Worm (Caenorhabditis elegans): Measurements from ENCODE around the gene ttr-23.

ttr-23 gene

DNA sequence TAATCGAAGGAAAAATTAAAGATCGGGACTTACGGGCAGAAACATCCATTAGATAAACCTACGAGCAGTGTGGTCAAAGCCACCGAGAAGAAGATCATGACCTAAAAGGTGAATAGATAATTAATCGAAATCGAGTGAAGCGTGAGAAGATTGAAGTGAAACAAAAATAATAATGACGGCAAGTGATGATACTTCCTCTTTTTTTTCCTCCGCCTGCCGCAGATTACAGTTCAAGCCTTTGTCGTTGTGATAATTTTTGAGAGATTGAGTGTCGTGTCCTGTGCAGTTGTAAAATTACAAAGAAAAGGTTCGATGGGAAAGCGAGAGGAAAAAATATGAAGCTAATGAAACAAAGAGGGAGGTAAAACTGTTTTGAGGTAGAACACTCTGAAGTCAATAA, 2.8 kb upstream of the ttr-23 start, which contains the start of gene T21C9.9:
Gene T21C9.9 (minus strand): TSS at position 101 of the 400 bp plus-strand sequence.
- TF ChIP-seq blmp-1 (tag; optimal IDR thresholded peaks at IDR 0.05) (no peak), mep-1 (tag; optimal IDR thresholded peaks at IDR 0.05) (no peak), pax-3 (tag; optimal IDR thresholded peaks at IDR 0.05) (no peak)

DNA sequence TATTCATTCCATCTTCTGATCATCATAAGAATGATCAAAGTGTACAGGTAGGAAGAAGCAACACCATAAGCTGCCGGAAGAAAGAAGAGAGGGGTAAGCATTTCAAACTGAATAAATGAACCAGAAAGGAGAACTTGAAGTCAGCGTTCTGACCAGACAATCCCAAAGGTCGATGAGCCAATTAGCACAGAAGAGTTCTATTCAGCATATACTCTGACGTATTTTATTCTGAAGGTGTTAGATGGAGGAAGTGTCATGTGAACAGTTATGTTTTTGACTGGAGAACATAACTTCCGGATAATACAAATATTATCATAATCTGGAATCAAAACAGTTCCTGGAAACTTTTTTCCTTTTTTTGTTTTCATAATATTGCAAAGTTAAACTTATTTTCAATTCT, 966 bp downstream of the ttr-23 start, which contains the start of gene srg-32:
Gene srg-32 (minus strand): TSS at position 101 of the 400 bp plus-strand sequence.
- no peak for TF ChIP-seq tbx-2 (tag; optimal IDR thresholded peaks at IDR 0.05)
- no peak for TF ChIP-seq snu-23 (GFP tag; optimal IDR thresholded peaks at IDR 0.05)
- TF ChIP-seq nhr-11 (tag; optimal IDR thresholded peaks at IDR 0.05), result no peak
- TF ChIP-seq zip-4 (GFP tag; optimal IDR thresholded peaks at IDR 0.05), result no peak
- TF ChIP-seq fkh-10 (GFP tag; optimal IDR thresholded peaks at IDR 0.05), result no peak
- TF ChIP-seq ztf-4 (tag; optimal IDR thresholded peaks at IDR 0.05), result no peak
- TF ChIP-seq mdl-1 (tag; optimal IDR thresholded peaks at IDR 0.05), result no peak
- no peak for TF ChIP-seq egl-27 (tag; optimal IDR thresholded peaks at IDR 0.05)
- TF ChIP-seq C16A3.4 (tag; optimal IDR thresholded peaks at IDR 0.05), result no peak
- TF ChIP-seq lin-15B (tag; optimal IDR thresholded peaks at IDR 0.05), result no peak
- no peak for TF ChIP-seq hlh-17 (GFP tag; optimal IDR thresholded peaks at IDR 0.05; ENCODE audit: borderline replicate concordance)
- no peak for TF ChIP-seq unc-62 (GFP tag; optimal IDR thresholded peaks at IDR 0.05)
- TF ChIP-seq C34B4.2 (tag; optimal IDR thresholded peaks at IDR 0.05), result no peak
- TF ChIP-seq pag-3 (tag; optimal IDR thresholded peaks at IDR 0.05; ENCODE audit: borderline replicate concordance, insufficient read depth), result no peak
- TF ChIP-seq efl-1 (optimal IDR thresholded peaks at IDR 0.05), result no peak
- no peak for TF ChIP-seq efl-1 (GFP tag; optimal IDR thresholded peaks at IDR 0.05 in 1 of 2)
- TF ChIP-seq fkh-8 (tag; optimal IDR thresholded peaks at IDR 0.05), result no peak

DNA sequence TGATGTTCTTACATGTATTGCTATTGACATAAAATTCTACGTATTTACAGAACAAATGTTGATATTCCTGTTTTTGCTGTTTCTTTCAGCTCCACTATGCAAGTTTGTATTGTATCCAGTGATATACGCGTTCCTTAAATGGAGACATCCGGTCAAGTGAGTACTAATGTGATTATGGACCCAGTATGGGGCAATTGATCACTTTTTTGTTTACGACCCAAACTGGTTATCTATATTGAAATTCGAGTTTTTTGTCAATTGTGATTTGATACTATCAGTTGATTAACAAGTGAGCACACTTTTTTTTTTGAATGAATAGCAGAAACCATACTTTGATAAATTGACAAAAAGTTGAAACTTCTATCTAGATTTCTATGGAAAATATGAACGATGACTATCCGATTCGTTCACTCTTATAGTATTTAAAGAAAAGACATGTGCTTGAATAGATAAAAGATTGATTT, 7.8 kb downstream of the ttr-23 start, which contains the start of gene T21C9.6:
Gene T21C9.6 (plus strand): TSS at position 51 of the 464 bp plus-strand sequence.
- TF ChIP-seq elt-2 (tag; optimal IDR thresholded peaks at IDR 0.05) (peak; percentile 25), ceh-63 (GFP tag; optimal IDR thresholded peaks at IDR 0.05) (no peak), tlp-1 (tag; optimal IDR thresholded peaks at IDR 0.05) (no peak), rnt-1 (tag; optimal IDR thresholded peaks at IDR 0.05) (no peak)

DNA sequence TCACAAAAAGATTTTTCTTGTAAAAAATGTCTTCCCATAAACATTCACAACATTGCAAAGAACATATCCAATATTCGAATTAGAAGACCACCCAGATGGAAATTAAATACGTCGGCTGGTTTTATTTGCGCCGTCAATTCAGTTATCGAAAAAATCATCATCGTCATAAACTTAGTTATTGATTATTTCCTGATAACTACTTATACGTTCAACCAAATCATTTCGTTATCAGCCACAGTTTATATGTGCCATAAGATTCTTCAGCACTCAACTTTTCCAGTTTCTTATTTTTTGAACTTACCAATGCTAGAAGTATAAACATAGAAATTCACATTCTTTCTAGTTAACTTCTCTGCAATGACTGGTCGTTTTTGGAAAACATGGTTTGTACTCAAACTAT, 9.0 kb downstream of the ttr-23 start:
- TF ChIP-seq ceh-88 (GFP tag; IDR thresholded peaks at IDR 0.05) (no peak), ztf-11 (tag; optimal IDR thresholded peaks at IDR 0.05) (no peak), lin-35 (GFP tag; optimal IDR thresholded peaks at IDR 0.05) (peak in 1 of 2 experiments; percentile 9), tlp-1 (tag; optimal IDR thresholded peaks at IDR 0.05) (peak; percentile 56), mep-1 (tag; optimal IDR thresholded peaks at IDR 0.05) (no peak), aly-2 (tag; optimal IDR thresholded peaks at IDR 0.05) (no peak), mef-2 (tag; optimal IDR thresholded peaks at IDR 0.05) (no peak), jun-1 (tag; optimal IDR thresholded peaks at IDR 0.05) (no peak), lin-15B (tag; optimal IDR thresholded peaks at IDR 0.05) (no peak), elt-2 (tag; optimal IDR thresholded peaks at IDR 0.05) (peak; percentile 40), hlh-4 (tag; optimal IDR thresholded peaks at IDR 0.05) (no peak)

DNA sequence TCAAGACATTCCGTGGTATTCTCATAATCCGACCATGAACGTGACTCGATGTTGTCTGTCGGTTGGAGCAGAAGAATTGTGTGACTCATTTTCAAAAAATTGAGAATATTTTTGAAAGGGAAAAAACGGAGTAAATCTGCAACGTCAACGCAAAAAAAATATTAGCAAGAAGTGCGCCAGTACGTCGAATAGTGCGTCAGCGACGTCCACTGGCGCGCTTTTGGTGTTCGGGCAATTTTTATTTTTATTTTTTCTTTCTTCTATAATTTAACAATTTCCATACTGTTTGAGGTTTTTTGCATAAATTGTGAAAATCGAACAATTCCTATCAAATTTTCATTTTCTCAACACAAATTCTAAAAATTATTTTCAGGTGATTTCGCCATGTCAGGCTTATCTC, 10.7 kb downstream of the ttr-23 start, which contains the start of the genes erh-1 and lpd-9:
Gene erh-1 (minus strand): TSS at position 204 of the 400 bp plus-strand sequence.
Gene lpd-9 (plus strand): TSS at position 368 of the 400 bp plus-strand sequence.
- TF ChIP-seq F16B12.6 (tag; optimal IDR thresholded peaks at IDR 0.05) (peak; percentile 49), lir-3 (tag; optimal IDR thresholded peaks at IDR 0.05; ENCODE audit: poor library complexity) (peak; percentile 6), nhr-12 (tag; optimal IDR thresholded peaks at IDR 0.05) (no peak), efl-3 (GFP tag; optimal IDR thresholded peaks at IDR 0.05) (no peak), alr-1 (tag; optimal IDR thresholded peaks at IDR 0.05; ENCODE audit: borderline replicate concordance) (no peak), nhr-84 (tag; optimal IDR thresholded peaks at IDR 0.05) (no peak), hpl-2 (GFP tag; optimal IDR thresholded peaks at IDR 0.05) (no peak), ztf-11 (tag; optimal IDR thresholded peaks at IDR 0.05) (peak in 1 of 2 experiments; percentile 74), lin-39 (tag; optimal IDR thresholded peaks at IDR 0.05) (peak; percentile 70), egl-27 (tag; optimal IDR thresholded peaks at IDR 0.05) (no peak), aha-1 (tag; optimal IDR thresholded peaks at IDR 0.05) (peak; percentile 30), fkh-4 (tag; optimal IDR thresholded peaks at IDR 0.05; ENCODE audit: borderline replicate concordance) (no peak), tlp-1 (tag; optimal IDR thresholded peaks at IDR 0.05) (no peak), snu-23 (GFP tag; optimal IDR thresholded peaks at IDR 0.05) (peak; percentile 80), ets-5 (GFP tag; IDR thresholded peaks at IDR 0.05) (no peak), sptf-1 (tag; optimal IDR thresholded peaks at IDR 0.05) (no peak), Y116A8C.19 (tag; optimal IDR thresholded peaks at IDR 0.05; ENCODE audit: borderline replicate concordance) (no peak), ceh-82 (tag; optimal IDR thresholded peaks at IDR 0.05) (peak; percentile 77 to 84 (median 79)), lin-13 (GFP tag; optimal IDR thresholded peaks at IDR 0.05) (peak; percentile 17)
